Worm (Caenorhabditis elegans) whole organism, midembryonic: ENCODE results near the gene M02D8.5.

Experiments
- T22C8.4 ChIP-seq: fragments of 200-800 bp; sonication (Bioruptor generic); IDR thresholded peaks from 2 replicates; pipeline ENCODE4 v1.3.6; 2022; ENCODE audit warnings: missing genetic modification characterization, missing compliant biosample characterization
- cog-1 ChIP-seq: sonication (generic microtip); optimal IDR thresholded peaks from 2 replicates; lab custom pipeline; 2016; ENCODE audit warnings: missing genetic modification characterization, missing compliant biosample characterization
- flt-1 ChIP-seq: fragments of 200-800 bp; sonication (Bioruptor generic); IDR thresholded peaks from 2 replicates; pipeline ENCODE4 v1.3.6; 2022; ENCODE audit warnings: missing genetic modification characterization, missing compliant biosample characterization
- klf-2 ChIP-seq: fragments of 200-800 bp; sonication (Bioruptor generic); conservative IDR thresholded peaks from 2 replicates; pipeline ENCODE4 v1.3.6; 2022; ENCODE audit warnings: missing genetic modification reagents, missing genetic modification characterization, missing compliant biosample characterization
- med-1 ChIP-seq: sonication (generic microtip); optimal IDR thresholded peaks from 2 replicates; lab custom pipeline; 2017; ENCODE audit warnings: missing genetic modification characterization, mild to moderate bottlenecking, missing compliant biosample characterization, antibody characterized with exemption, missing genetic modification reagents; ENCODE audit not compliant: insufficient read depth
- ref-1 ChIP-seq: fragments of 200-800 bp; sonication (Bioruptor generic); conservative IDR thresholded peaks from 2 replicates; pipeline ENCODE4 v1.3.6; 2022; ENCODE audit warnings: missing genetic modification reagents, missing genetic modification characterization, missing compliant biosample characterization
- tab-1 ChIP-seq: fragments of 200-800 bp; sonication (Bioruptor generic); IDR thresholded peaks from 2 replicates; pipeline ENCODE4 v1.3.6; 2022; ENCODE audit warnings: missing genetic modification characterization, missing compliant biosample characterization
- ztf-23 ChIP-seq: fragments of 200-800 bp; sonication (Bioruptor generic); IDR thresholded peaks from 2 replicates; pipeline ENCODE4 v1.3.6; 2022; ENCODE audit warnings: missing genetic modification reagents, missing genetic modification characterization, missing compliant biosample characterization
- ztf-29 ChIP-seq: fragments of 200-800 bp; sonication (Bioruptor generic); IDR thresholded peaks from 2 replicates; pipeline ENCODE4 v1.3.6; 2022; ENCODE audit warnings: missing genetic modification reagents, missing genetic modification characterization, missing compliant biosample characterization

DNA sequence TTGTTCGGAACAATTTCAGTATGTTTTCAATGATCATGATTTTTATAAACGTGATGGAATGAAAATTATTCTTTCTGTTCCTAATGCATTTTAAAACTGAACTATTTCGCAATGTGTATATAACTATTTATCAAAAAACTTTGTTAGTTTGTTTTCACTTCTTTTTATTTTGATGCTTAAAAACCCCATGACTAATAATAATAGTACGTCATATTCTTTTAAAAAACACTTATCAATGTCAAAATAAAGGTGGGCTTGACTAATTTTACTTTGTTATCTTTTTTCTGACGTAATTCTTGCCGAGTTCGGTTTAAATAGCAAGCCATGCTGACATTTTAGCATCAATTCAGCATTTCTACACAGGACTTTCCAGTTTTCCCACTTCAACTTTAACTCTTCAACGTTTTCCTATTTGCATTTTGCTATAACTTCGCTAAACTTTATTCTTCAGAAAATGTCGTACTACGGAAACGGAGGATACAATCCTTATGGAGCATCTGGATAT, 50.2 kb downstream of the M02D8.5 start, which contains the start of gene F53A9.1:
- no peak for TF ChIP-seq ref-1
- TF ChIP-seq klf-2 = no peak
- no peak for TF ChIP-seq ztf-29 (GFP tag; lab: Robert Waterston, UW)
- no peak for TF ChIP-seq cog-1 (tag; lab: Kevin White, UChicago)
- no peak for TF ChIP-seq flt-1
- TF ChIP-seq tab-1 = no peak
- no peak for TF ChIP-seq ztf-23 (GFP tag; lab: Robert Waterston, UW)
- no peak for TF ChIP-seq T22C8.4 (GFP tag; lab: Robert Waterston, UW)
- TF ChIP-seq med-1 (GFP tag; lab: Kevin White, UChicago) = no peak
